Worm (Caenorhabditis elegans): ENCODE measurements around the gene C35A5.8.

DNA sequence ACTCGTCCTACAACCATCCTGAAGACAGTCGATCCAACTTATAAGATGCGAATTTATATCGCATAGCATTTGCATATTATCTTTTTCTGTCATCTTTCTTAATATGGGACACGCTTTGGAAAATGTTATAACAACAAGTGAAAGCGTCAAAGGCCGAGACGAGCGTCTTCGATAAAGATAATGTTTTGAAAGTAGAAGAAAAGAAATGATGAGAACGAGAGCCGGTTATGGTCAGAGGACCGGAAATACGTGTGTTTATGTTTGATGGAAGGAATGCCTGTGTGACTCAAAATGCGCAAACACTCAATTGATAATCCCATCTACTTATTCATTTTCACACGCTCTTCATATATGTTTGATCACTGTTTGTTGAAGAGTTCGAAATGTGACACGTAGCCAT lies 22.7 kb downstream of the C35A5.8 start, which contains the start of gene C35A5.11:
- TF ChIP-seq unc-39 (tag; optimal IDR thresholded peaks at IDR 0.05) = no peak
- TF ChIP-seq nhr-76 (tag; optimal IDR thresholded peaks at IDR 0.05) = no peak
- TF ChIP-seq nhr-43 (tag; optimal IDR thresholded peaks at IDR 0.05; ENCODE audit: poor library complexity, severe bottlenecking) = no peak
- no peak for TF ChIP-seq egl-5 (tag; optimal IDR thresholded peaks at IDR 0.05)
- TF ChIP-seq zag-1 (tag; optimal IDR thresholded peaks at IDR 0.05) = no peak
- no peak for TF ChIP-seq nfya-1 (tag; optimal IDR thresholded peaks at IDR 0.05; ENCODE audit: insufficient read depth)
- no peak for TF ChIP-seq elt-3 (tag; optimal IDR thresholded peaks at IDR 0.05)
- TF ChIP-seq ama-1 (optimal IDR thresholded peaks at IDR 0.05) = no peak
- TF ChIP-seq aly-2 (tag; optimal IDR thresholded peaks at IDR 0.05) = no peak
- TF ChIP-seq nhr-77 (tag; optimal IDR thresholded peaks at IDR 0.05) = no peak
- TF ChIP-seq mdl-1 (tag; optimal IDR thresholded peaks at IDR 0.05) = no peak
- TF ChIP-seq nhr-25 (tag; optimal IDR thresholded peaks at IDR 0.05) = no peak
- no peak for TF ChIP-seq snpc-4 (tag; optimal IDR thresholded peaks at IDR 0.05)
